Fruit fly (Drosophila melanogaster): ENCODE data around the gene SF1.

DNA sequence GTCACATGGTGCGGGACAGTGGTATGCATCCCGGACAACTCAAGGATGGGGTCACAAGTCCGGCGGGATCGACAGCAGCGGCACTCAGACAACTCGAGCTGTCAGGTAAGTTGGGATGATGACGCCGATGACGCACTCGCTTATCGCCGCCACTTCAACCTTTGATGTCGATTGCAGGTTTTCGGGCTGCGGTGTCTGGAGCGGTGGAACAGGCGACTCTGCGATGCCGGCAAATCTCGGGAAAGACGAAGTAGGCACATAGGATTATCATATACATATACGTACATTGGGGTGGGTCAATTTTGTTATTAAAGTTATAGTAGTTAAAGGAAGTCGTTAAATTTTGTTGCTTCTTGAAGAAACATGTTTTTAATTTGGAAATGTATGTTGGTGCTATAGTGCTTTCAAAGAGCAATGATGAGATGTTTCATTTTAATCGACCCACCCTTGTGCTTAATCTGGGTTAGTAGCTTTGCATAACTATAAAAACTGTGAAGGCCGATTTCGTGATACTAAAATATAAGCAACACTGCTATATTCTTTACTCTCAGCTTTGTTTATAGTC, 3.5 kb upstream of the SF1 start:
- TF ChIP-seq CTCF (optimal IDR thresholded peaks at IDR 0.05): no peak
- no peak for TF ChIP-seq CG8478 (optimal IDR thresholded peaks at IDR 0.05)
